Worm (Caenorhabditis elegans): ENCODE data around the gene dod-24.

The dod-24 gene

ce11 chrIV:12920553-12920952 lies 20.6 kb downstream of the dod-24 start:
- TF ChIP-seq sptf-1 (tag; optimal IDR thresholded peaks at IDR 0.05), result no peak

DNA sequence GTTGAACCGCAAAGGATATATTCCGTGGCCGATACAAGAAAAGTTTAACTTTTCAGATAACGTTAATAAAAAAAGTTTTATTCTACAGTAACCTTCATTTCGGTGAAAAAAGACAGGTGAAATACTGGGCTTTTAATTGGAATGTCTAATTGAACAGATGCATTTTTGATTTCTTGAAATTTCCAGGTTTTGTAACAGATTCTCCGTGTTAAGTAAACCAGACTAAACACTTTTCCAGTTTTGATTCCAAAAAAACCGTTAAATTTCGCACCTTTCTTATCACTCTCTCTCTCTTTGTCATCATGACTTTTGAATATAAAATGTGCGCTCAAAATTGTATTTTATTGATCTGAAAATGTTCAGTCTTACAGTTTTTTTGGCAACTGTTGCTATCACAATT lies 22.9 kb downstream of the dod-24 start, which contains the start of gene C32H11.3:
Gene C32H11.3, plus strand, starts transcription at position 301 of the 400 bp plus-strand sequence.
- TF ChIP-seq M03D4.4 (tag; optimal IDR thresholded peaks at IDR 0.05) (no peak), tbx-8 (GFP tag; optimal IDR thresholded peaks at IDR 0.05) (no peak), lin-13 (tag; optimal IDR thresholded peaks at IDR 0.05) (no peak), ces-1 (GFP tag; optimal IDR thresholded peaks at IDR 0.05) (no peak), bed-3 (GFP tag; optimal IDR thresholded peaks at IDR 0.05) (no peak), elt-1 (tag; optimal IDR thresholded peaks at IDR 0.05; ENCODE audit: borderline replicate concordance, insufficient read depth) (no peak), ham-2 (GFP tag; optimal IDR thresholded peaks at IDR 0.05) (no peak), hlh-1 (tag; optimal IDR thresholded peaks at IDR 0.05) (no peak), elt-3 (tag; optimal IDR thresholded peaks at IDR 0.05) (no peak), drap-1 (GFP tag; optimal IDR thresholded peaks at IDR 0.05) (no peak), snpc-4 (tag; optimal IDR thresholded peaks at IDR 0.05) (no peak), cnd-1 (tag; optimal IDR thresholded peaks at IDR 0.05) (no peak)

- no peak for TF ChIP-seq sem-2 (GFP tag; optimal IDR thresholded peaks at IDR 0.05)
- no peak for TF ChIP-seq ces-1 (GFP tag; optimal IDR thresholded peaks at IDR 0.05)
Measured at ce11 chrIV:12915479-12915878, 25.7 kb downstream of the dod-24 start, which contains the start of gene srz-15. TSS of gene srz-15 (plus strand) at chrIV:12915779.

DNA sequence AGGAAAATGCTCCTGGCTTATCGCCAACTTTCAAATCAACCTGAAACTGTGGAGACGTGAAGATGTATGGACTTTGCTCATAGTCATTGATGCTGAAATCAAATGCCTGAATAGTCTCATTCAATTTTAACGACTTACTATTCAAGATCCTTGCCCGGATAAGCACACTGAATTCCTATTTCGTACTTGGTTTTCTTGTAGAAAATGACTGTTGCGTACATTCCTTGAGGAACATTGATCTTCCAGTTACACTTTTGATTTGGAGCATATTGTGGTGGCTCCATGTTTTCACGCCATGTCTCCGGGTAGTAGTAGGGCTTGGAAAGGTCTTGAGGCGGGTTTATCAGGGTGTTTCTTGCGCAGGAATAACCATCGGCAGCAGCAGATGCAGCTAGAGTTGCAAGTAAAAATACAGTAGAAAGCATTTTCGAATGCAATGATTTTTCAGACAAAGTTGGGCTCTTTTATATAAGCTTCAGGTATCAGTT lies 26.6 kb downstream of the dod-24 start, which contains the start of gene irg-6:
Gene irg-6, minus strand, starts transcription at position 438 of the 488 bp plus-strand sequence.
- TF ChIP-seq nhr-76 (tag; optimal IDR thresholded peaks at IDR 0.05), result no peak
- TF ChIP-seq ces-1 (GFP tag; optimal IDR thresholded peaks at IDR 0.05), result no peak
- no peak for TF ChIP-seq tbx-8 (GFP tag; optimal IDR thresholded peaks at IDR 0.05)
- TF ChIP-seq unc-120 (tag; optimal IDR thresholded peaks at IDR 0.05; ENCODE audit: poor library complexity, severe bottlenecking), result no peak
- no peak for TF ChIP-seq nhr-237 (tag; optimal IDR thresholded peaks at IDR 0.05)
- no peak for TF ChIP-seq mep-1 (tag; optimal IDR thresholded peaks at IDR 0.05)
- TF ChIP-seq zip-8 (tag; optimal IDR thresholded peaks at IDR 0.05), result no peak
- TF ChIP-seq ztf-11 (tag; optimal IDR thresholded peaks at IDR 0.05), result no peak
- no peak for TF ChIP-seq ceh-83 (GFP tag; optimal IDR thresholded peaks at IDR 0.05)
- TF ChIP-seq mab-5 (tag; optimal IDR thresholded peaks at IDR 0.05), result no peak
- TF ChIP-seq lin-13 (tag; optimal IDR thresholded peaks at IDR 0.05), result no peak
- TF ChIP-seq sem-2 (GFP tag; optimal IDR thresholded peaks at IDR 0.05), result no peak
- TF ChIP-seq elt-1 (tag; optimal IDR thresholded peaks at IDR 0.05; ENCODE audit: borderline replicate concordance, insufficient read depth), result no peak
- no peak for TF ChIP-seq ham-2 (GFP tag; optimal IDR thresholded peaks at IDR 0.05)
- TF ChIP-seq blmp-1 (tag; optimal IDR thresholded peaks at IDR 0.05), result no peak
- TF ChIP-seq sptf-1 (tag; optimal IDR thresholded peaks at IDR 0.05), result no peak

- TF ChIP-seq snpc-4 (tag; optimal IDR thresholded peaks at IDR 0.05), result no peak
- TF ChIP-seq ceh-39 (tag; optimal IDR thresholded peaks at IDR 0.05), result no peak
Measured at ce11 chrIV:12911990-12912389, 29.2 kb downstream of the dod-24 start, which contains the start of gene K08D8.5. TSS of gene K08D8.5 (minus strand) at chrIV:12912129.

ce11 chrIV:12909871-12910270 lies 31.3 kb downstream of the dod-24 start, which contains the start of gene K08D8.4:
TSS of gene K08D8.4 (minus strand) at chrIV:12909998.
- TF ChIP-seq nhr-76 (tag; optimal IDR thresholded peaks at IDR 0.05) (no peak), elt-3 (tag; optimal IDR thresholded peaks at IDR 0.05) (no peak), nhr-2 (tag; optimal IDR thresholded peaks at IDR 0.05) (no peak), pha-4 (tag; optimal IDR thresholded peaks at IDR 0.05) (no peak), mab-5 (tag; optimal IDR thresholded peaks at IDR 0.05) (no peak), ztf-11 (tag; optimal IDR thresholded peaks at IDR 0.05) (no peak), lsy-2 (tag; optimal IDR thresholded peaks at IDR 0.05) (no peak), zip-8 (tag; optimal IDR thresholded peaks at IDR 0.05) (no peak)

- TF ChIP-seq mep-1 (tag; optimal IDR thresholded peaks at IDR 0.05), result no peak
- no peak for TF ChIP-seq hlh-1 (tag; optimal IDR thresholded peaks at IDR 0.05)
- TF ChIP-seq snpc-4 (tag; optimal IDR thresholded peaks at IDR 0.05), result no peak
- TF ChIP-seq nhr-2 (tag; optimal IDR thresholded peaks at IDR 0.05), result no peak
- TF ChIP-seq blmp-1 (tag; optimal IDR thresholded peaks at IDR 0.05), result no peak
- TF ChIP-seq ham-2 (GFP tag; optimal IDR thresholded peaks at IDR 0.05), result no peak
- no peak for TF ChIP-seq M03D4.4 (tag; optimal IDR thresholded peaks at IDR 0.05)
- no peak for TF ChIP-seq sptf-1 (tag; optimal IDR thresholded peaks at IDR 0.05)
- no peak for TF ChIP-seq bed-3 (GFP tag; optimal IDR thresholded peaks at IDR 0.05)
- no peak for TF ChIP-seq drap-1 (GFP tag; optimal IDR thresholded peaks at IDR 0.05)
- no peak for TF ChIP-seq zip-8 (tag; optimal IDR thresholded peaks at IDR 0.05)
- no peak for TF ChIP-seq tbx-8 (GFP tag; optimal IDR thresholded peaks at IDR 0.05)
Measured at ce11 chrIV:12906529-12906928, 34.6 kb downstream of the dod-24 start, which contains the start of gene K08D8.3. TSS of gene K08D8.3 (minus strand) at chrIV:12906659.

All from whole organism, mixed stage, embryonic.